Worm (Caenorhabditis elegans): ENCODE data around the gene aakg-5.

aakg-5 gene

DNA sequence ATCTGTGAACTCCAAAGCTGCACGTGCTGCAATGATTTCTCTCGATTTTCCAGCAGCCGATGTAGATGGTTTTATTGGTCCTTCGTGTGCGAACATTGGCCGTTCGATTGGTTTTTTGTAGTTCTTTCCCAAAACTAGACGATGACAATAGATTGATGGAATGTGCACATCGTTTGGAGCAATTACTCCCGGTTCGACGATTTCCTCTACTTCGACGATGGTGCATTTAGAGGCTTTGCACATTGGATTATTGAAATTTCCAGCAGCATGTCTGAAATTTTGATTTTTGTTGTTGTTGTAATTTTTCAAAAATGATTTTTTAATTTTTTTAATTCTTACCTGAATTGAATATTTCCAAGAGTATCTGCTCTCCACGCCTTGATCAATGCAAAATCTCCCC, 39.3 kb downstream of the aakg-5 start:
- TF ChIP-seq ceh-24 (tag; optimal IDR thresholded peaks at IDR 0.05) (no peak), ceh-18 (tag; optimal IDR thresholded peaks at IDR 0.05) (no peak), sdc-2 (tag; optimal IDR thresholded peaks at IDR 0.05) (no peak), npax-4 (tag; optimal IDR thresholded peaks at IDR 0.05) (no peak), hlh-30 (tag; optimal IDR thresholded peaks at IDR 0.05; ENCODE audit: insufficient read depth) (no peak), hlh-6 (tag; optimal IDR thresholded peaks at IDR 0.05) (no peak), rnt-1 (tag; optimal IDR thresholded peaks at IDR 0.05) (no peak), pros-1 (tag; optimal IDR thresholded peaks at IDR 0.05) (no peak), ceh-14 (tag; optimal IDR thresholded peaks at IDR 0.05) (no peak), ceh-30 (tag; optimal IDR thresholded peaks at IDR 0.05) (no peak), nhr-11 (tag; optimal IDR thresholded peaks at IDR 0.05) (no peak), nfya-1 (tag; optimal IDR thresholded peaks at IDR 0.05) (no peak), K09A11.1 (tag; optimal IDR thresholded peaks at IDR 0.05; ENCODE audit: insufficient read depth) (no peak), madf-2 (tag; optimal IDR thresholded peaks at IDR 0.05) (no peak), ceh-31 (tag; optimal IDR thresholded peaks at IDR 0.05) (no peak), unc-3 (GFP tag; conservative IDR thresholded peaks at IDR 0.05) (no peak), unc-3 (tag; optimal IDR thresholded peaks at IDR 0.05) (no peak), tbx-2 (tag; optimal IDR thresholded peaks at IDR 0.05) (no peak), ceh-2 (tag; optimal IDR thresholded peaks at IDR 0.05) (no peak), ceh-45 (GFP tag; IDR thresholded peaks at IDR 0.05) (no peak)

- TF ChIP-seq ttx-3 (tag; optimal IDR thresholded peaks at IDR 0.05), result no peak
- no peak for TF ChIP-seq pax-1 (tag; optimal IDR thresholded peaks at IDR 0.05)
- peak; percentile 61 for TF ChIP-seq elt-2 (tag; optimal IDR thresholded peaks at IDR 0.05)
- no peak for TF ChIP-seq hlh-15 (tag; optimal IDR thresholded peaks at IDR 0.05)
- TF ChIP-seq ceh-9 (tag; optimal IDR thresholded peaks at IDR 0.05), result no peak
- no peak for TF ChIP-seq K09A11.1 (tag; optimal IDR thresholded peaks at IDR 0.05; ENCODE audit: insufficient read depth)
- TF ChIP-seq nhr-232 (tag; optimal IDR thresholded peaks at IDR 0.05), result no peak
Observed at ce11 chrII:9935044-9935599, 39.8 kb downstream of the aakg-5 start.

ce11 chrII:9934570-9934969, 40.4 kb downstream of the aakg-5 start:
- TF ChIP-seq sdc-2 (tag; optimal IDR thresholded peaks at IDR 0.05), result no peak
- TF ChIP-seq ceh-22 (tag; optimal IDR thresholded peaks at IDR 0.05), result no peak
- TF ChIP-seq F13H6.1 (tag; optimal IDR thresholded peaks at IDR 0.05), result no peak
- TF ChIP-seq ceh-9 (tag; optimal IDR thresholded peaks at IDR 0.05), result no peak
- no peak for TF ChIP-seq gmeb-2 (tag; optimal IDR thresholded peaks at IDR 0.05)
- no peak for TF ChIP-seq K09A11.1 (tag; optimal IDR thresholded peaks at IDR 0.05; ENCODE audit: insufficient read depth)
- TF ChIP-seq pha-2 (tag; optimal IDR thresholded peaks at IDR 0.05), result no peak
- TF ChIP-seq C38D4.7 (GFP tag; optimal IDR thresholded peaks at IDR 0.05), result no peak
- TF ChIP-seq nhr-11 (tag; optimal IDR thresholded peaks at IDR 0.05), result no peak
- no peak for TF ChIP-seq pqm-1 (tag; optimal IDR thresholded peaks at IDR 0.05)
- no peak for TF ChIP-seq fkh-10 (GFP tag; optimal IDR thresholded peaks at IDR 0.05)
- no peak for TF ChIP-seq pag-3 (tag; optimal IDR thresholded peaks at IDR 0.05; ENCODE audit: borderline replicate concordance)

DNA sequence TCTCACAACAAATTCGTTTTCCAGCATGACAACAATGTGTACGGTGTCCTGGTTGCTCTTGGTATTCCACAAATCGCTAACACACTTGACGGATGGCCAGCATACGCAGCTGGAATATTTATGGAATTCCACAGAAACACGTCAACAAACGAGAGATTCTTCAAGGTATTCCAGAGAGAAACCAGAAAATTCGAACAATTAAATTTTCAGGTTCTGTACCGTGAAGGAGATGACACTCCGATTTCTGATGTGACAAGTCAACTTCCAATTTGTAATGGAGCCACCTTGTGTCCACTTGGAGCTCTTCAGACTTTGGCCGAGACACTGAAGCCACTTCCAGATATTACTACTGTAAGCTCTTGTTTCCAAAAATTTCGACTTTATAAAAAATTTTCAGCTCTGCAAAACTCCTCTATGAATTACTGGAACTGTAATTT, 41.0 kb downstream of the aakg-5 start:
- no peak for TF ChIP-seq hlh-15 (tag; optimal IDR thresholded peaks at IDR 0.05)
- TF ChIP-seq npax-4 (tag; optimal IDR thresholded peaks at IDR 0.05), result no peak
- no peak for TF ChIP-seq lim-6 (tag; optimal IDR thresholded peaks at IDR 0.05)
- no peak for TF ChIP-seq tbx-2 (tag; optimal IDR thresholded peaks at IDR 0.05)
- no peak for TF ChIP-seq ceh-48 (tag; optimal IDR thresholded peaks at IDR 0.05)
- TF ChIP-seq dve-1 (tag; optimal IDR thresholded peaks at IDR 0.05), result no peak
- TF ChIP-seq ceh-18 (tag; optimal IDR thresholded peaks at IDR 0.05), result no peak
- TF ChIP-seq unc-3 (GFP tag; conservative IDR thresholded peaks at IDR 0.05), result no peak
- no peak for TF ChIP-seq unc-3 (tag; optimal IDR thresholded peaks at IDR 0.05)
- no peak for TF ChIP-seq ceh-6 (GFP tag; optimal IDR thresholded peaks at IDR 0.05)
- no peak for TF ChIP-seq Y22D7AL.16 (tag; optimal IDR thresholded peaks at IDR 0.05)
- TF ChIP-seq C38D4.7 (GFP tag; optimal IDR thresholded peaks at IDR 0.05), result no peak
- TF ChIP-seq hlh-6 (tag; optimal IDR thresholded peaks at IDR 0.05), result no peak
- TF ChIP-seq ceh-24 (tag; optimal IDR thresholded peaks at IDR 0.05), result no peak

Data from whole organism, late embryonic.